Fruit fly (Drosophila melanogaster): Measurements from ENCODE around the gene Eip93F.

- TF ChIP-seq CG4318 (GFP tag; optimal IDR thresholded peaks at IDR 0.05) = no peak
- no peak for TF ChIP-seq CG6792 (GFP tag; optimal IDR thresholded peaks at IDR 0.05)
- no peak for TF ChIP-seq Eip75B (GFP tag; optimal IDR thresholded peaks at IDR 0.05)
- TF ChIP-seq Sox15 (GFP tag; optimal IDR thresholded peaks at IDR 0.05) = no peak
- no peak for TF ChIP-seq Sox102F (GFP tag; optimal IDR thresholded peaks at IDR 0.05)
- no peak for TF ChIP-seq Met (GFP tag; optimal IDR thresholded peaks at IDR 0.05)
Measured at dm6 chr3R:22047412-22047811, 98.5 kb downstream of the Eip93F start.

Data from whole organism, prepupa.